Worm (Caenorhabditis elegans): ENCODE measurements around the gene C39E9.8.

- TF ChIP-seq lsy-2 (tag; optimal IDR thresholded peaks at IDR 0.05), result no peak
- TF ChIP-seq dpl-1 (GFP tag; optimal IDR thresholded peaks at IDR 0.05), result no peak
- TF ChIP-seq lir-3 (tag; optimal IDR thresholded peaks at IDR 0.05; ENCODE audit: poor library complexity), result no peak
Measured at ce11 chrIV:13078342-13078741, 904 bp upstream of the C39E9.8 start.

All from whole organism, L1 larva.